Fruit fly (Drosophila melanogaster): ENCODE data around the gene pho.

The pho gene

dm6 chr4:1199178-1199577 is 17.8 kb upstream of the pho start (continued):
- TF ChIP-seq CG2712 (tag; optimal IDR thresholded peaks at IDR 0.05) (peak; percentile 14), PHDP (tag; optimal IDR thresholded peaks at IDR 0.05) (peak; percentile 64), Nf-YC (tag; optimal IDR thresholded peaks at IDR 0.05) (peak; percentile 45), tin (GFP tag; optimal IDR thresholded peaks at IDR 0.05) (no peak), CG11398 (GFP tag; optimal IDR thresholded peaks at IDR 0.05) (no peak), Dek (tag; optimal IDR thresholded peaks at IDR 0.05) (no peak), CG17361 (GFP tag; IDR thresholded peaks at IDR 0.05) (peak; percentile 26; the same call in 1 of the 3 replicates), tup (GFP tag; optimal IDR thresholded peaks at IDR 0.05) (no peak), sna (GFP tag; IDR thresholded peaks at IDR 0.05; ENCODE audit: partially characterized antibody) (no peak), nom (GFP tag; optimal IDR thresholded peaks at IDR 0.05) (peak; percentile 70), CG13424 (tag; optimal IDR thresholded peaks at IDR 0.05) (peak; percentile 29), gro (GFP tag; optimal IDR thresholded peaks at IDR 0.05) (no peak), sd (tag; optimal IDR thresholded peaks at IDR 0.05) (no peak), CG34224 (GFP tag; IDR thresholded peaks at IDR 0.05; ENCODE audit: partially characterized antibody) (no peak), CG14441 (GFP tag; IDR thresholded peaks at IDR 0.05) (no peak), stwl (tag; optimal IDR thresholded peaks at IDR 0.05) (peak; percentile 8), exex (tag; optimal IDR thresholded peaks at IDR 0.05) (peak; percentile 94), CG17612 (GFP tag; IDR thresholded peaks at IDR 0.05) (no peak), CG2129 (GFP tag; IDR thresholded peaks at IDR 0.05; ENCODE audit: partially characterized antibody) (no peak), odd (GFP tag; optimal IDR thresholded peaks at IDR 0.05) (peak; percentile 62), CG34376 (GFP tag; optimal IDR thresholded peaks at IDR 0.05) (peak; percentile 78), NK7.1 (GFP tag; optimal IDR thresholded peaks at IDR 0.05) (no peak), Ptx1 (GFP tag; IDR thresholded peaks at IDR 0.05) (no peak), CG4707 (GFP tag; optimal IDR thresholded peaks at IDR 0.05) (peak; percentile 3), CG30403 (GFP tag; optimal IDR thresholded peaks at IDR 0.05) (no peak), CG9437 (GFP tag; optimal IDR thresholded peaks at IDR 0.05) (no peak), CG1529 (GFP tag; optimal IDR thresholded peaks at IDR 0.05) (peak; percentile 43), Ada2b (GFP tag; IDR thresholded peaks at IDR 0.05) (no peak), CG43689 (GFP tag; IDR thresholded peaks at IDR 0.05) (no peak), Fer2 (tag; optimal IDR thresholded peaks at IDR 0.05) (no peak), CG10321 (GFP tag; IDR thresholded peaks at IDR 0.05) (no peak), Hey (tag; optimal IDR thresholded peaks at IDR 0.05) (no peak), CG18476 (GFP tag; optimal IDR thresholded peaks at IDR 0.05) (no peak), Six4 (GFP tag; optimal IDR thresholded peaks at IDR 0.05) (no peak), Rx (GFP tag; IDR thresholded peaks at IDR 0.05) (no peak), Ravus (GFP tag; IDR thresholded peaks at IDR 0.05) (no peak), HLH54F (GFP tag; optimal IDR thresholded peaks at IDR 0.05) (no peak), CG33213 (GFP tag; optimal IDR thresholded peaks at IDR 0.05) (no peak), fru (optimal IDR thresholded peaks at IDR 0.05) (no peak), sim (GFP tag; IDR thresholded peaks at IDR 0.05) (no peak), Side (GFP tag; optimal IDR thresholded peaks at IDR 0.05) (no peak), Spps (tag; optimal IDR thresholded peaks at IDR 0.05) (peak; percentile 3), Dll (GFP tag; IDR thresholded peaks at IDR 0.05; ENCODE audit: partially characterized antibody) (no peak), twi (tag; optimal IDR thresholded peaks at IDR 0.05) (no peak), onecut (GFP tag; IDR thresholded peaks at IDR 0.05) (no peak), repo (GFP tag; optimal IDR thresholded peaks at IDR 0.05) (no peak), maf-S (GFP tag; optimal IDR thresholded peaks at IDR 0.05) (no peak), bsh (GFP tag; optimal IDR thresholded peaks at IDR 0.05) (peak in 1 of 2 experiments; percentile 9), fd96Cb (tag; optimal IDR thresholded peaks at IDR 0.05) (no peak), CG17328 (GFP tag; IDR thresholded peaks at IDR 0.05) (no peak), CG4360 (GFP tag; IDR thresholded peaks at IDR 0.05) (no peak), CoRest (tag; optimal IDR thresholded peaks at IDR 0.05) (no peak)

All from whole organism, embryonic.